Worm (Caenorhabditis elegans) whole organism, dauer: ENCODE data around the gene rps-2.
"Not testable (repeated sequence)": the region's sequence is repeated elsewhere in the genome, so short reads cannot be mapped to it uniquely, and the experiment has no call there.

Source experiments
- unc-62 ChIP-seq: sonication (generic microtip); optimal IDR thresholded peaks from 2 replicates; lab custom pipeline; 2017; ENCODE audit warnings: missing biosample characterization, missing genetic modification reagents, missing genetic modification characterization

rps-2 gene

ce11 chrIV:7926102-7926840 lies at the start of gene rps-2:
Gene rps-2 (minus strand): TSS chrIV:7926391.
- TF ChIP-seq unc-62 = no peak

ce11 chrIV:7967006-7967405 lies 40.8 kb upstream of the rps-2 start, which contains the start of gene F57H12.5:
Gene F57H12.5 (plus strand): TSS chrIV:7967306.
- TF ChIP-seq unc-62 = no peak

ce11 chrIV:7961889-7962342 lies 35.7 kb upstream of the rps-2 start:
- no peak for TF ChIP-seq unc-62

- TF ChIP-seq unc-62 = no peak
Observed at ce11 chrIV:7958092-7958491, 31.9 kb upstream of the rps-2 start.

- no peak for TF ChIP-seq unc-62
Observed at ce11 chrIV:7957504-7957903, 31.3 kb upstream of the rps-2 start, which contains the start of gene frpr-10. Gene frpr-10 (plus strand): TSS chrIV:7957804.

ce11 chrIV:7956643-7957317 lies 30.6 kb upstream of the rps-2 start, which contains the start of gene csr-1:
Gene csr-1 (plus strand): TSS chrIV:7957267.
- no peak for TF ChIP-seq unc-62

- TF ChIP-seq unc-62 = no peak
Observed at ce11 chrIV:7955849-7956248, 29.7 kb upstream of the rps-2 start, which contains the start of gene ceh-19. Gene ceh-19 (minus strand): TSS chrIV:7955949.

- no peak for TF ChIP-seq unc-62
Observed at ce11 chrIV:7954006-7954405, 27.8 kb upstream of the rps-2 start.

- TF ChIP-seq unc-62 = not testable (repeated sequence)
Observed at ce11 chrIV:7948290-7948689, 22.1 kb upstream of the rps-2 start, which contains the start of gene mcm-3AP. Gene mcm-3AP (plus strand): TSS chrIV:7948672.

ce11 chrIV:7946899-7947499 lies 20.8 kb upstream of the rps-2 start, which contains the start of gene F20D12.12:
Gene F20D12.12 (plus strand): TSS chrIV:7947440.
- not testable (repeated sequence) for TF ChIP-seq unc-62

- TF ChIP-seq unc-62 = no peak
Observed at ce11 chrIV:7946457-7946856, 20.3 kb upstream of the rps-2 start, which contains the start of gene czw-1. Gene czw-1 (minus strand): TSS chrIV:7946825.

ce11 chrIV:7943272-7943671 lies 17.1 kb upstream of the rps-2 start:
- no peak for TF ChIP-seq unc-62

ce11 chrIV:7940919-7941318 lies 14.7 kb upstream of the rps-2 start, which contains the start of gene exc-9:
Gene exc-9 (minus strand): TSS chrIV:7941019.
- no peak for TF ChIP-seq unc-62

- TF ChIP-seq unc-62 = no peak
Observed at ce11 chrIV:7938834-7939233, 12.6 kb upstream of the rps-2 start, which contains the start of gene F20D12.7. Gene F20D12.7 (minus strand): TSS chrIV:7938934.

ce11 chrIV:7933733-7934132 lies 7.5 kb upstream of the rps-2 start, which contains the start of gene bbs-2:
Gene bbs-2 (plus strand): TSS chrIV:7934033.
- no peak for TF ChIP-seq unc-62

ce11 chrIV:7931873-7932272 lies 5.7 kb upstream of the rps-2 start:
- TF ChIP-seq unc-62 = no peak

ce11 chrIV:7927852-7928251 lies 1.7 kb upstream of the rps-2 start, which contains the start of gene gcy-8:
Gene gcy-8 (plus strand): TSS chrIV:7928152.
- no peak for TF ChIP-seq unc-62
